Worm (Caenorhabditis elegans) whole organism, L4 larva: ENCODE data around the gene snf-10.
A peak's percentile ranks its signal among the peaks of the same experiment; 100 is the strongest.

Source experiments
- T20F7.1 ChIP-seq: fragments of 200-800 bp; sonication (Bioruptor generic); optimal IDR thresholded peaks from 2 replicates; lab custom pipeline; 2018; ENCODE audit warnings: mild to moderate bottlenecking, missing genetic modification characterization, missing compliant biosample characterization
- T26A8.4 ChIP-seq: fragments of 200-800 bp; sonication (Bioruptor generic); IDR thresholded peaks from 2 replicates; pipeline ENCODE4 v1.3.6; 2022; ENCODE audit warnings: missing genetic modification characterization, missing compliant biosample characterization
- Y75B8A.6 ChIP-seq: fragments of 200-800 bp; sonication (Bioruptor generic); IDR thresholded peaks from 2 replicates; pipeline ENCODE4 v1.3.6; 2022; ENCODE audit warnings: missing genetic modification reagents, missing genetic modification characterization, missing compliant biosample characterization
- aly-2 ChIP-seq: sonication (generic microtip); optimal IDR thresholded peaks from 2 replicates; lab custom pipeline; 2018; ENCODE audit warnings: missing biosample characterization, missing genetic modification characterization
- arid-1 ChIP-seq: fragments of 200-800 bp; sonication (Bioruptor generic); conservative IDR thresholded peaks from 2 replicates; pipeline ENCODE4 v1.3.6; 2022; ENCODE audit warnings: missing genetic modification reagents, missing genetic modification characterization, missing compliant biosample characterization
- ceh-28 ChIP-seq: fragments of 150-350 bp; optimal IDR thresholded peaks from 2 replicates; lab custom pipeline; 2014; ENCODE audit warnings: missing biosample characterization, missing genetic modification reagents, missing genetic modification characterization
- ceh-32 ChIP-seq: sonication (generic microtip); optimal IDR thresholded peaks from 2 replicates; lab custom pipeline; 2016; ENCODE audit warnings: mild to moderate bottlenecking, missing genetic modification characterization, missing compliant biosample characterization; ENCODE audit not compliant: poor library complexity
- cey-2 ChIP-seq: sonication (generic microtip); optimal IDR thresholded peaks from 3 replicates; lab custom pipeline; 2017; ENCODE audit warnings: missing genetic modification characterization, mild to moderate bottlenecking, missing compliant biosample characterization, antibody characterized with exemption, borderline replicate concordance; ENCODE audit not compliant: insufficient read depth
- ctbp-1 ChIP-seq: fragments of 200-800 bp; sonication (Bioruptor generic); IDR thresholded peaks from 2 replicates; pipeline ENCODE4 v1.3.6; 2022; ENCODE audit warnings: missing genetic modification reagents, missing genetic modification characterization, missing compliant biosample characterization
- daf-16 ChIP-seq, 3 experiments: sonication (generic microtip); optimal IDR thresholded peaks; 2 replicates each; lab custom pipeline; 2016 to 2017; ENCODE audit warnings: missing genetic modification characterization in 3 of 3, missing genetic modification reagents in 3 of 3, mild to moderate bottlenecking in 2 of 3, missing compliant biosample characterization in 2 of 3, missing biosample characterization in 1 of 3, moderate library complexity in 1 of 3
- daf-19 ChIP-seq: fragments of 200-800 bp; sonication (Bioruptor generic); conservative IDR thresholded peaks from 2 replicates; pipeline ENCODE4 v1.3.6; 2022; ENCODE audit warnings: missing genetic modification characterization, missing compliant biosample characterization
- dmd-6 ChIP-seq: fragments of 200-800 bp; sonication (Bioruptor generic); IDR thresholded peaks from 2 replicates; pipeline ENCODE4 v1.3.6; 2022; ENCODE audit warnings: missing genetic modification reagents, missing genetic modification characterization, missing compliant biosample characterization
- dmd-8 ChIP-seq: fragments of 200-800 bp; sonication (Bioruptor generic); IDR thresholded peaks from 2 replicates; pipeline ENCODE4 v1.3.6; 2022; ENCODE audit warnings: missing genetic modification characterization, missing compliant biosample characterization
- duxl-1 ChIP-seq: sonication (generic microtip); optimal IDR thresholded peaks from 2 replicates; lab custom pipeline; 2016; ENCODE audit warnings: mild to moderate bottlenecking, missing genetic modification characterization, moderate library complexity, missing compliant biosample characterization; ENCODE audit not compliant: poor library complexity
- egl-27 ChIP-seq: sonication (generic microtip); optimal IDR thresholded peaks from 3 replicates; lab custom pipeline; 2017; ENCODE audit warnings: missing biosample characterization, missing genetic modification reagents, missing genetic modification characterization
- egl-43 ChIP-seq: fragments of 200-800 bp; sonication (Bioruptor generic); IDR thresholded peaks from 2 replicates; pipeline ENCODE4 v1.3.6; 2022; ENCODE audit warnings: missing genetic modification reagents, missing genetic modification characterization, missing compliant biosample characterization
- gei-8 ChIP-seq: fragments of 200-800 bp; sonication (Bioruptor generic); optimal IDR thresholded peaks from 2 replicates; lab custom pipeline; 2018; ENCODE audit warnings: mild to moderate bottlenecking, missing genetic modification characterization, missing compliant biosample characterization
- hlh-30 ChIP-seq: sonication (generic microtip); optimal IDR thresholded peaks from 2 replicates; lab custom pipeline; 2017; ENCODE audit warnings: antibody characterized with exemption, mild to moderate bottlenecking, missing genetic modification characterization, missing compliant biosample characterization; ENCODE audit not compliant: insufficient read depth
- lin-13 ChIP-seq: fragments of 150-350 bp; optimal IDR thresholded peaks from 2 replicates; lab custom pipeline; 2014; ENCODE audit warnings: missing biosample characterization, missing genetic modification reagents, missing genetic modification characterization
- lin-39 ChIP-seq: fragments of 150-350 bp; optimal IDR thresholded peaks from 2 replicates; lab custom pipeline; 2014; ENCODE audit warnings: missing biosample characterization, missing genetic modification reagents, missing genetic modification characterization
- madf-5 ChIP-seq, 2 experiments: fragments of 200-800 bp; sonication (Bioruptor generic); IDR thresholded peaks; 2 replicates each; pipeline ENCODE4 v1.3.6; 2022; ENCODE audit warnings: missing compliant biosample characterization in 2 of 2, missing genetic modification characterization in 2 of 2
- mes-2 ChIP-seq: sonication (generic microtip); optimal IDR thresholded peaks from 2 replicates; lab custom pipeline; 2016; ENCODE audit warnings: missing genotype, mild to moderate bottlenecking, missing genetic modification characterization, missing compliant biosample characterization; ENCODE audit not compliant: poor library complexity, severe bottlenecking
- nhr-237 ChIP-seq: sonication (generic microtip); optimal IDR thresholded peaks from 2 replicates; lab custom pipeline; 2017; ENCODE audit warnings: missing biosample characterization, missing genetic modification characterization
- nhr-41 ChIP-seq: fragments of 200-800 bp; sonication (Bioruptor generic); IDR thresholded peaks from 2 replicates; pipeline ENCODE4 v1.3.6; 2022; ENCODE audit warnings: missing genetic modification reagents, missing genetic modification characterization, missing compliant biosample characterization
- nhr-42 ChIP-seq: fragments of 200-800 bp; sonication (Bioruptor generic); IDR thresholded peaks from 2 replicates; pipeline ENCODE4 v1.3.6; 2022; ENCODE audit warnings: missing genetic modification characterization, missing compliant biosample characterization
- nhr-6 ChIP-seq: fragments of 150-350 bp; optimal IDR thresholded peaks from 2 replicates; lab custom pipeline; 2014; ENCODE audit warnings: missing biosample characterization, missing genetic modification characterization
- saeg-2 ChIP-seq: fragments of 200-800 bp; sonication (Bioruptor generic); IDR thresholded peaks from 2 replicates; pipeline ENCODE4 v1.3.6; 2022; ENCODE audit warnings: missing genetic modification reagents, missing genetic modification characterization, missing compliant biosample characterization
- sdz-12 ChIP-seq: fragments of 200-800 bp; sonication (Bioruptor generic); optimal IDR thresholded peaks from 2 replicates; lab custom pipeline; 2018; ENCODE audit warnings: mild to moderate bottlenecking, missing genetic modification characterization, missing compliant biosample characterization
- set-16 ChIP-seq: fragments of 200-800 bp; sonication (Bioruptor generic); IDR thresholded peaks from 2 replicates; pipeline ENCODE4 v1.3.6; 2022; ENCODE audit warnings: missing genetic modification reagents, missing genetic modification characterization, missing compliant biosample characterization
- snpc-1.2 ChIP-seq: fragments of 200-800 bp; sonication (Bioruptor generic); IDR thresholded peaks from 2 replicates; pipeline ENCODE4 v1.3.6; 2022; ENCODE audit warnings: missing genetic modification reagents, missing genetic modification characterization, missing compliant biosample characterization
- unc-62 ChIP-seq, 3 experiments: fragments of 150-350 bp in 1 of 3; sonication (generic microtip); optimal IDR thresholded peaks in 2 of 3; peaks in 1 of 3; 1 replicate in 1 of 3; 2 replicates in 2 of 3; lab custom pipeline; 2014 to 2017; ENCODE audit warnings: missing biosample characterization in 3 of 3, missing genetic modification characterization in 3 of 3, missing genetic modification reagents in 3 of 3, missing genotype in 1 of 3
- zag-1 ChIP-seq: fragments of 150-350 bp; optimal IDR thresholded peaks from 2 replicates; lab custom pipeline; 2014; ENCODE audit warnings: missing biosample characterization, missing genetic modification characterization
- zip-2 ChIP-seq: fragments of 150-350 bp; optimal IDR thresholded peaks from 2 replicates; lab custom pipeline; 2014; ENCODE audit warnings: missing biosample characterization, missing genetic modification characterization
- ztf-7 ChIP-seq: fragments of 150-350 bp; optimal IDR thresholded peaks from 2 replicates; lab custom pipeline; 2014; ENCODE audit warnings: missing biosample characterization, missing genetic modification characterization

Gene snf-10

ce11 chrV:10423511-10423910 lies 17.1 kb downstream of the snf-10 start:
- TF ChIP-seq unc-62 (GFP tag; optimal IDR thresholded peaks at IDR 0.05 in 1 of 2; lab: Kevin White, UChicago) (peak in 1 of 2 experiments; percentile 66), unc-62 (tag; optimal IDR thresholded peaks at IDR 0.05; lab: Kevin White, UChicago) (no peak), ceh-32 (tag; lab: Kevin White, UChicago) (no peak), hlh-30 (tag; lab: Kevin White, UChicago) (no peak), arid-1 (GFP tag; lab: Robert Waterston, UW) (no peak), gei-8 (GFP tag; lab: Kevin White, UChicago) (no peak), lin-13 (GFP tag; lab: Kevin White, UChicago) (no peak), nhr-6 (no peak), aly-2 (no peak), ceh-28 (tag; lab: Kevin White, UChicago) (no peak), cey-2 (tag; lab: Kevin White, UChicago) (peak; percentile 4), snpc-1.2 (GFP tag; lab: Robert Waterston, UW) (no peak), daf-19 (GFP tag; lab: Robert Waterston, UW) (no peak), T20F7.1 (GFP tag; lab: Kevin White, UChicago) (peak; percentile 6), T26A8.4 (GFP tag; lab: Robert Waterston, UW) (peak; percentile 62; the same call in 1 of the 2 replicates), dmd-6 (GFP tag; lab: Robert Waterston, UW) (no peak), madf-5 (GFP tag; IDR thresholded peaks at IDR 0.05; lab: Robert Waterston, UW) (no peak), saeg-2 (no peak), zip-2 (tag; lab: Kevin White, UChicago) (no peak), egl-43 (GFP tag; lab: Robert Waterston, UW) (no peak), lin-39 (tag; lab: Kevin White, UChicago) (no peak)

- no peak for TF ChIP-seq nhr-42
These were observed 18.8 kb downstream of the snf-10 start, which contains the start of gene col-13 for ce11 chrV:10421802-10422201. TSS of gene col-13 (minus strand) at chrV:10421902.

ce11 chrV:10420843-10421242 lies 19.8 kb downstream of the snf-10 start:
- TF ChIP-seq set-16 (GFP tag; lab: Robert Waterston, UW) (peak; percentile 96), madf-5 (GFP tag; IDR thresholded peaks at IDR 0.05; lab: Robert Waterston, UW) (peak in 1 of 2 experiments; percentile 59; a peak in 1 of 4 replicates)
- TF ChIP-seq, all 104 proteins: peak for 2; not testable (repeated sequence) for 102

- TF ChIP-seq zag-1 (tag; lab: Kevin White, UChicago) (no peak), nhr-6 (no peak), sdz-12 (GFP tag; lab: Kevin White, UChicago) (no peak), ztf-7 (tag; lab: Kevin White, UChicago) (no peak), set-16 (GFP tag; lab: Robert Waterston, UW) (no peak), mes-2 (no peak), daf-16 (GFP tag; optimal IDR thresholded peaks at IDR 0.05; lab: Kevin White, UChicago) (no peak), daf-16 (tag; optimal IDR thresholded peaks at IDR 0.05; lab: Kevin White, UChicago) (no peak), Y75B8A.6 (GFP tag; lab: Robert Waterston, UW) (no peak), nhr-41 (GFP tag; lab: Robert Waterston, UW) (no peak), ctbp-1 (no peak), egl-43 (GFP tag; lab: Robert Waterston, UW) (no peak), dmd-8 (no peak), nhr-237 (tag; lab: Kevin White, UChicago) (no peak), unc-62 (GFP tag; optimal IDR thresholded peaks at IDR 0.05 in 1 of 2; lab: Kevin White, UChicago) (no peak), unc-62 (tag; optimal IDR thresholded peaks at IDR 0.05; lab: Kevin White, UChicago) (no peak), saeg-2 (no peak), duxl-1 (no peak), egl-27 (tag; lab: Kevin White, UChicago) (no peak)
These were observed 21.7 kb downstream of the snf-10 start, which contains the start of gene F15H10.5 for ce11 chrV:10418961-10419360. TSS of gene F15H10.5 (minus strand) at chrV:10419061.
